Worm (Caenorhabditis elegans): ENCODE measurements around the gene C06A1.6.

Gene C06A1.6

ce11 chrII:10544374-10544908 is 20.0 kb downstream of the C06A1.6 start:
- TF ChIP-seq fos-1 (tag; optimal IDR thresholded peaks at IDR 0.05) = no peak
- no peak for TF ChIP-seq fkh-10 (GFP tag; optimal IDR thresholded peaks at IDR 0.05)
- peak; percentile 95 for TF ChIP-seq ama-1 (optimal IDR thresholded peaks at IDR 0.05)
- TF ChIP-seq ztf-4 (tag; optimal IDR thresholded peaks at IDR 0.05) = peak; percentile 26
- TF ChIP-seq tbx-2 (tag; optimal IDR thresholded peaks at IDR 0.05) = peak; percentile 1

- TF ChIP-seq elt-1 (tag; optimal IDR thresholded peaks at IDR 0.05) (peak; percentile 7), pha-4 (tag; optimal IDR thresholded peaks at IDR 0.05) (peak; percentile 27), jun-1 (tag; optimal IDR thresholded peaks at IDR 0.05) (peak; percentile 9), nhr-25 (tag; optimal IDR thresholded peaks at IDR 0.05) (peak; percentile 8), pqm-1 (tag; optimal IDR thresholded peaks at IDR 0.05) (no peak), tbx-2 (tag; optimal IDR thresholded peaks at IDR 0.05) (no peak), nhr-11 (tag; optimal IDR thresholded peaks at IDR 0.05) (no peak), elt-3 (tag; optimal IDR thresholded peaks at IDR 0.05) (peak in 1 of 3 experiments; percentile 11), ama-1 (optimal IDR thresholded peaks at IDR 0.05) (peak; percentile 47), fkh-2 (tag; optimal IDR thresholded peaks at IDR 0.05) (no peak), nhr-43 (tag; optimal IDR thresholded peaks at IDR 0.05; ENCODE audit: poor library complexity, severe bottlenecking) (no peak)
Measured at ce11 chrII:10543457-10544137, 20.9 kb downstream of the C06A1.6 start.

- TF ChIP-seq nfya-1 (tag; optimal IDR thresholded peaks at IDR 0.05; ENCODE audit: insufficient read depth) (peak; percentile 40), ama-1 (optimal IDR thresholded peaks at IDR 0.05) (peak; percentile 90), nhr-12 (tag; optimal IDR thresholded peaks at IDR 0.05) (no peak), nhr-23 (tag; optimal IDR thresholded peaks at IDR 0.05) (peak; percentile 50), nhr-43 (tag; optimal IDR thresholded peaks at IDR 0.05; ENCODE audit: poor library complexity, severe bottlenecking) (peak; percentile 70), jun-1 (tag; optimal IDR thresholded peaks at IDR 0.05) (peak; percentile 12), ztf-4 (tag; optimal IDR thresholded peaks at IDR 0.05) (peak; percentile 62), nhr-11 (tag; optimal IDR thresholded peaks at IDR 0.05) (peak; percentile 1), unc-62 (GFP tag; optimal IDR thresholded peaks at IDR 0.05) (no peak), nhr-25 (tag; optimal IDR thresholded peaks at IDR 0.05) (peak; percentile 69), skn-1 (tag; optimal IDR thresholded peaks at IDR 0.05) (no peak)
Measured at ce11 chrII:10542654-10543456, 21.6 kb downstream of the C06A1.6 start.

ce11 chrII:10541923-10542486 is 22.5 kb downstream of the C06A1.6 start, which contains the start of gene pro-1:
TSS of gene pro-1 (minus strand) at chrII:10541996.
- TF ChIP-seq ceh-16 (tag; optimal IDR thresholded peaks at IDR 0.05) (no peak), nhr-67 (tag; optimal IDR thresholded peaks at IDR 0.05) (no peak), mdl-1 (tag; optimal IDR thresholded peaks at IDR 0.05) (no peak), nhr-77 (tag; optimal IDR thresholded peaks at IDR 0.05) (no peak), jun-1 (tag; optimal IDR thresholded peaks at IDR 0.05) (peak; percentile 57), elt-1 (tag; optimal IDR thresholded peaks at IDR 0.05) (no peak), zag-1 (tag; optimal IDR thresholded peaks at IDR 0.05) (no peak), lin-39 (tag; optimal IDR thresholded peaks at IDR 0.05) (peak; percentile 62), tbx-2 (tag; optimal IDR thresholded peaks at IDR 0.05) (peak; percentile 60), ceh-9 (tag; optimal IDR thresholded peaks at IDR 0.05) (no peak), daf-12 (tag; optimal IDR thresholded peaks at IDR 0.05) (no peak), sea-2 (GFP tag; optimal IDR thresholded peaks at IDR 0.05) (no peak), lsy-12 (tag; optimal IDR thresholded peaks at IDR 0.05) (peak; percentile 95), egl-5 (tag; optimal IDR thresholded peaks at IDR 0.05) (no peak), elt-2 (tag; optimal IDR thresholded peaks at IDR 0.05) (peak; percentile 56), unc-62 (GFP tag; optimal IDR thresholded peaks at IDR 0.05) (no peak), ama-1 (optimal IDR thresholded peaks at IDR 0.05) (peak; percentile 97), fkh-2 (tag; optimal IDR thresholded peaks at IDR 0.05) (no peak), nhr-25 (tag; optimal IDR thresholded peaks at IDR 0.05) (peak; percentile 62), unc-39 (tag; optimal IDR thresholded peaks at IDR 0.05) (no peak), ZK546.5 (tag; optimal IDR thresholded peaks at IDR 0.05) (peak; percentile 23), egl-27 (tag; optimal IDR thresholded peaks at IDR 0.05) (no peak), snpc-4 (tag; optimal IDR thresholded peaks at IDR 0.05) (no peak), skn-1 (tag; optimal IDR thresholded peaks at IDR 0.05) (peak; percentile 74), R02D3.7 (tag; optimal IDR thresholded peaks at IDR 0.05) (peak; percentile 96), nhr-237 (tag; optimal IDR thresholded peaks at IDR 0.05) (no peak), nfya-1 (tag; optimal IDR thresholded peaks at IDR 0.05; ENCODE audit: insufficient read depth) (peak; percentile 66), hmg-11 (tag; optimal IDR thresholded peaks at IDR 0.05) (peak; percentile 4), pqm-1 (tag; optimal IDR thresholded peaks at IDR 0.05) (peak; percentile 51), aly-2 (tag; optimal IDR thresholded peaks at IDR 0.05) (peak; percentile 32), ztf-4 (tag; optimal IDR thresholded peaks at IDR 0.05) (peak; percentile 78), nhr-11 (tag; optimal IDR thresholded peaks at IDR 0.05) (no peak), fos-1 (tag; optimal IDR thresholded peaks at IDR 0.05) (no peak), ceh-28 (tag; optimal IDR thresholded peaks at IDR 0.05) (peak; percentile 34), lin-15B (tag; optimal IDR thresholded peaks at IDR 0.05) (peak; percentile 42)
